Worm (Caenorhabditis elegans) whole organism, early embryonic: ENCODE results near the gene gcy-13.
"Not testable (repeated sequence)": the region's sequence is repeated elsewhere in the genome, so short reads cannot be mapped to it uniquely, and the experiment has no call there.

ENCODE experiments used
- B0310.2 ChIP-seq: sonication (generic microtip); optimal IDR thresholded peaks from 2 replicates; lab custom pipeline; 2016; ENCODE audit warnings: mild to moderate bottlenecking, missing genetic modification characterization, missing compliant biosample characterization
- F13C5.2 ChIP-seq: sonication (generic microtip); optimal IDR thresholded peaks from 2 replicates; lab custom pipeline; 2017; ENCODE audit warnings: mild to moderate bottlenecking, missing genetic modification characterization, inconsistent platforms, missing compliant biosample characterization
- aly-1 ChIP-seq: sonication (generic microtip); optimal IDR thresholded peaks from 2 replicates; lab custom pipeline; 2016; ENCODE audit warnings: missing genetic modification characterization, missing compliant biosample characterization
- ama-1 ChIP-seq: fragments of 150-350 bp; optimal IDR thresholded peaks from 2 replicates; lab custom pipeline; 2014
- ceh-13 ChIP-seq: fragments of 200-800 bp; sonication (Bioruptor generic); optimal IDR thresholded peaks from 2 replicates; lab custom pipeline; 2018; ENCODE audit warnings: mild to moderate bottlenecking, missing genetic modification characterization, missing compliant biosample characterization
- ceh-36 ChIP-seq: sonication (generic microtip); optimal IDR thresholded peaks from 2 replicates; lab custom pipeline; 2016; ENCODE audit warnings: missing genetic modification characterization, inconsistent platforms, missing compliant biosample characterization
- ets-7 ChIP-seq: sonication (generic microtip); optimal IDR thresholded peaks from 2 replicates; lab custom pipeline; 2016; ENCODE audit warnings: missing genotype, missing genetic modification characterization, missing compliant biosample characterization
- flt-1 ChIP-seq: fragments of 200-800 bp; sonication (Bioruptor generic); IDR thresholded peaks from 2 replicates; pipeline ENCODE4 v1.3.6; 2022; ENCODE audit warnings: missing genetic modification characterization, missing compliant biosample characterization
- hmbx-1 ChIP-seq: sonication (generic microtip); optimal IDR thresholded peaks from 2 replicates; lab custom pipeline; 2016; ENCODE audit warnings: mild to moderate bottlenecking, missing genetic modification characterization, missing compliant biosample characterization
- hmg-4 ChIP-seq: fragments of 200-800 bp; sonication (Bioruptor generic); optimal IDR thresholded peaks from 2 replicates; lab custom pipeline; 2018; ENCODE audit warnings: mild to moderate bottlenecking, missing genetic modification characterization, missing compliant biosample characterization
- hnd-1 ChIP-seq: sonication (generic microtip); optimal IDR thresholded peaks from 2 replicates; lab custom pipeline; 2016; ENCODE audit warnings: missing genetic modification characterization, missing compliant biosample characterization
- pes-1 ChIP-seq: fragments of 200-800 bp; sonication (Bioruptor generic); IDR thresholded peaks from 2 replicates; pipeline ENCODE4 v1.3.6; 2022; ENCODE audit warnings: missing genetic modification reagents, missing genetic modification characterization, missing compliant biosample characterization
- scrt-1 ChIP-seq: fragments of 200-800 bp; sonication (Bioruptor generic); IDR thresholded peaks from 2 replicates; pipeline ENCODE4 v1.3.6; 2022; ENCODE audit warnings: missing genetic modification characterization, missing compliant biosample characterization
- sea-1 ChIP-seq: fragments of 200-800 bp; sonication (Bioruptor generic); conservative IDR thresholded peaks from 2 replicates; pipeline ENCODE4 v1.3.6; 2022; ENCODE audit warnings: missing genetic modification characterization, missing compliant biosample characterization
- tbx-11 ChIP-seq: fragments of 200-800 bp; sonication (Bioruptor generic); IDR thresholded peaks from 2 replicates; pipeline ENCODE4 v1.3.6; 2022; ENCODE audit warnings: missing genetic modification characterization, missing compliant biosample characterization
- tbx-37 ChIP-seq: fragments of 200-800 bp; sonication (Bioruptor generic); conservative IDR thresholded peaks from 2 replicates; pipeline ENCODE4 v1.3.6; 2022; ENCODE audit warnings: missing genetic modification reagents, missing genetic modification characterization, missing compliant biosample characterization
- tra-4 ChIP-seq: sonication (generic microtip); optimal IDR thresholded peaks from 2 replicates; lab custom pipeline; 2017; ENCODE audit warnings: missing genetic modification characterization, missing compliant biosample characterization

gcy-13 gene

DNA sequence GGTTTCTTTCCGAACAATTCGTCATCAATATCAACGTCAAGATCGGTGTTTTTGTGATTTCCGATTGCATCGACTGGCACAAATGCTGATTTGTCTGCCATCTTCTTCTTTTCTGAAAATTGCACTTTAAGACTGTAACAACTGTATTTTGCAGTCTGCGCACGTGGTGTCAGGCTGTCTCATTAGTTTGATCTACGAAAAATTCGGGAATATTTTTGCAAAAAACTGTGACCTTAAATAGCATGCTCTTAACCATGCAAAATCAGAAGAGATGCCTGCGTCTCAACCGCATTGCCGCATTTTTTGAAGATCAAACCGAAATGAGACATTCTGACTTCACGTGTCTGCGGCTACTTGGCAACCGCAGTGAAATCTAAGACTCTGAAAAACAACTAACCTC lies 32.0 kb upstream of the gcy-13 start, which contains the start of gene K01D12.7:
Gene K01D12.7, minus strand, starts transcription at position 101 of the 400 bp plus-strand sequence.
- TF ChIP-seq hnd-1 (tag; lab: Kevin White, UChicago) (no peak), B0310.2 (tag; lab: Kevin White, UChicago) (no peak), F13C5.2 (no peak), ets-7 (no peak), hmg-4 (GFP tag; lab: Kevin White, UChicago) (no peak), sea-1 (GFP tag; lab: Robert Waterston, UW) (no peak), hmbx-1 (no peak), ceh-36 (no peak), ceh-13 (GFP tag; lab: Kevin White, UChicago) (no peak), tbx-11 (no peak), scrt-1 (no peak), tra-4 (tag; lab: Kevin White, UChicago) (no peak), ama-1 (no peak), tbx-37 (GFP tag; lab: Robert Waterston, UW) (no peak), aly-1 (no peak), flt-1 (no peak), pes-1 (GFP tag; lab: Robert Waterston, UW) (no peak)

- TF ChIP-seq scrt-1: no peak
- no peak for TF ChIP-seq aly-1
- TF ChIP-seq F13C5.2: no peak
- no peak for TF ChIP-seq pes-1 (GFP tag; lab: Robert Waterston, UW)
- no peak for TF ChIP-seq hmg-4 (GFP tag; lab: Kevin White, UChicago)
- no peak for TF ChIP-seq tbx-11
These were observed 31.4 kb upstream of the gcy-13 start, which contains the start of the genes K01D12.20 and miga-1 for ce11 chrV:12400677-12401236. Gene K01D12.20, minus strand, starts transcription at chrV:12400814. Gene miga-1, minus strand, starts transcription at chrV:12400859.

DNA sequence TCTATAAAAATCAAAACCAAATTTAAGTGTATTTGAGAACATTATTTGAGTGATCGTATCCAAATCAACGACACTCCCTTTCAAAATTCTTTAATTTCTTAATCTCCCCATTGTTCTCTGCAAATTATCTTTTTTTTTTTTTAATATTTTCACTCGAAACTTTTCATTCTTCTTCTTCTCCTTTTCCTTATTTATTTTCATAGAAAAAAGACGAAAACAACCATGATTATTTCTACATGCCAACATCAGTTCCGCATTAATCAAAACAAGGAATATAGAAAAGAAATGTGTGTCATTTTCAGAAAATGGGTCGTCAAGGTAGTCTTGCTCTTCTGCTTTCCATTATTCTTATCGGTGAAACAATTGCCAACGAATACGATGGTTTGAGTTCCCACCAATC lies 28.2 kb upstream of the gcy-13 start, which contains the start of gene K01D12.5:
Gene K01D12.5, plus strand, starts transcription at position 301 of the 400 bp plus-strand sequence.
- no peak for TF ChIP-seq tbx-11
- no peak for TF ChIP-seq ama-1
- no peak for TF ChIP-seq hmbx-1
- no peak for TF ChIP-seq B0310.2 (tag; lab: Kevin White, UChicago)
- no peak for TF ChIP-seq flt-1
- no peak for TF ChIP-seq aly-1
- TF ChIP-seq pes-1 (GFP tag; lab: Robert Waterston, UW): no peak
- TF ChIP-seq ceh-36: no peak
- no peak for TF ChIP-seq scrt-1
- no peak for TF ChIP-seq tbx-37 (GFP tag; lab: Robert Waterston, UW)
- no peak for TF ChIP-seq ets-7

ce11 chrV:12395699-12396098 lies 26.4 kb upstream of the gcy-13 start, which contains the start of gene twk-14:
Gene twk-14, minus strand, starts transcription at chrV:12395706.
- TF ChIP-seq pes-1 (GFP tag; lab: Robert Waterston, UW) (no peak), ceh-13 (GFP tag; lab: Kevin White, UChicago) (no peak), sea-1 (GFP tag; lab: Robert Waterston, UW) (no peak)

DNA sequence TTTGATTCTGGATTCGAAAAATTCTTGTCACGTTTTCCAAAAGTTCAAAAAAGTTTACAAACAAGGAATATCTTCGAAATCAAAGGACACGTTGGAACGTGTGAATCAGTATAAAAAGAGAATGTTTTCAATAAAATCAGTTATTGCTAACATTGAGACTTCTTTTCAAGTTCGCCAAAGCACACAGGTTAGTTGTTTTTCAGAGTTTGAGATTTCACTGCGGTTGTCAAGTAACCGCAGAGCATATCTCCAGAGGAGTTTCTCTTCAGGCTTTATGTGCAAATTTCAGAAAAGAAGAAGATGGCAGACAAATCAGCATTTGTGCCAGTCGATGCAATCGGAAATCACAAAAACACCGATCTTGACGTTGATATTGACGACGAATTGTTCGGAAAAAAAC lies 16.8 kb upstream of the gcy-13 start, which contains the start of gene K01D12.15:
Gene K01D12.15, plus strand, starts transcription at position 301 of the 400 bp plus-strand sequence.
- TF ChIP-seq aly-1 (no peak), flt-1 (no peak), hnd-1 (tag; lab: Kevin White, UChicago) (no peak), tbx-37 (GFP tag; lab: Robert Waterston, UW) (no peak), ceh-36 (no peak), F13C5.2 (no peak), ama-1 (no peak), tbx-11 (no peak), ets-7 (no peak), scrt-1 (no peak), pes-1 (GFP tag; lab: Robert Waterston, UW) (no peak), sea-1 (GFP tag; lab: Robert Waterston, UW) (no peak)

DNA sequence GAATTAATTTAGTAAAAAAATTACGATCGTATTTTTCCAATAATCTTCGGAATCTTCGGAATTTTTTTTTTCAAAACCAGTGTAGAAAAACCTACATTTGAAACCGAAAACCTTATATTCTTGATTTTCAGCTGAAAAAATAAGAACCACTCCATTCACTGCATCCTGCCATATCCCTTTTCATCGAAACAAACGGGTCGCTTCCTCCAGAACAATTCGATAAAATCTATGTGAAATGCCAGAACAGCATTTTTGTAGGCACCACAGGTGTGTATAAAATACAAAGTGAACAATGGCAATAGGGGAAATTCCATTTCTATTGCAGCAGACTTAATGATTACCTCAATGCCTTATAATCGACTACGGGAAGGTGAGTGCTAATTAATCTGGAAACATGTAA lies 7.9 kb upstream of the gcy-13 start, which contains the start of gene K01D12.1:
Gene K01D12.1, plus strand, starts transcription at position 301 of the 400 bp plus-strand sequence.
- no peak for TF ChIP-seq sea-1 (GFP tag; lab: Robert Waterston, UW)
- no peak for TF ChIP-seq pes-1 (GFP tag; lab: Robert Waterston, UW)
- TF ChIP-seq scrt-1: no peak
- TF ChIP-seq B0310.2 (tag; lab: Kevin White, UChicago): no peak
- TF ChIP-seq hmbx-1: no peak
- no peak for TF ChIP-seq tbx-11
- TF ChIP-seq aly-1: no peak

ce11 chrV:12374252-12374651 lies 4.9 kb upstream of the gcy-13 start, which contains the start of gene F23H12.10:
Gene F23H12.10, minus strand, starts transcription at chrV:12374263.
- not testable (repeated sequence) for TF ChIP-seq tra-4 (tag; lab: Kevin White, UChicago); pes-1 (GFP tag; lab: Robert Waterston, UW); aly-1

DNA sequence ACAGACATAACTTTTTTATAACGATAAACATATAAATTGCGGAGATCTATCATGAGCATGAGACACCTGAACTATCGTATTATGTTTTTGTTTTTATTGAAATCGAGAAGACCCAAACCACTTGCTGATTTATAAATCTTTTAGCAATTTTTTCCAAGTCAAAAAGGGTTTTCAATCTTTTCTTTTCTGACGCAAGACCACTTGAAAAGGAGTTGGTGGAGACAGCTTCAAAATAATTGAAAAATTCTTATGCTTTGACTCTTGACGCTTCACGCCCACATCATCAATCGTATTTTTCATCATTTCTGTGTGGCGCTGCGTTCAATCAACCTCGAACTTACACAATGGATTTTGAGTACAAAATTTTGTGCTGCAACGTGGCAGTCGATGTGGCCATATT lies 2.0 kb upstream of the gcy-13 start, which contains the start of gene F23H12.7:
Gene F23H12.7, plus strand, starts transcription at position 301 of the 400 bp plus-strand sequence.
- no peak for TF ChIP-seq hmbx-1
- no peak for TF ChIP-seq flt-1
- TF ChIP-seq B0310.2 (tag; lab: Kevin White, UChicago): no peak

DNA sequence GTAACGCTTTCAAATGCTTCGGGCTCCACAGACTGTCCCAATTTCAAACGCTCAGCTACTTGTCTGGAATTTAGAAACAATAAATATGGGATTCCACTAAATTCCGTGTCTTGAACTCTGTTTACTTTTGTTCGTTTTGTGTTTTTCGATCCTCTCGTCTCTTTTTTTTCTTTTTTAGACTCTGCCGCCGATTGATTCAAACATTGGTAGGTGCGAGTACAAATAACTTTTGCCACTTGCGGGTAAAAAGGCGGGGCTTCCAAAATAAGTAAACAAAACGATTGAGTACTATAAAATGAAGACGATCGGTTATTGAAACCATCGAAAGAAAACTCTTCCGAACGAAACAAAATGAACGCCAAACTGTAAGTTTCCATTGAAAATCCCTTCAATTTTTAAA lies 4.2 kb downstream of the gcy-13 start, which contains the start of gene fipr-2:
Gene fipr-2, plus strand, starts transcription at position 245 of the 400 bp plus-strand sequence.
- TF ChIP-seq ceh-36: no peak
- no peak for TF ChIP-seq tbx-11
- no peak for TF ChIP-seq pes-1 (GFP tag; lab: Robert Waterston, UW)
- TF ChIP-seq ama-1: no peak
- TF ChIP-seq aly-1: no peak
- TF ChIP-seq hnd-1 (tag; lab: Kevin White, UChicago): no peak
- no peak for TF ChIP-seq B0310.2 (tag; lab: Kevin White, UChicago)
- no peak for TF ChIP-seq ceh-13 (GFP tag; lab: Kevin White, UChicago)
- no peak for TF ChIP-seq flt-1
- TF ChIP-seq sea-1 (GFP tag; lab: Robert Waterston, UW): no peak
- no peak for TF ChIP-seq hmbx-1
- no peak for TF ChIP-seq ets-7
- TF ChIP-seq tra-4 (tag; lab: Kevin White, UChicago): no peak
- TF ChIP-seq tbx-37 (GFP tag; lab: Robert Waterston, UW): no peak
- no peak for TF ChIP-seq F13C5.2
- TF ChIP-seq hmg-4 (GFP tag; lab: Kevin White, UChicago): no peak
- TF ChIP-seq scrt-1: no peak
